Worm (Caenorhabditis elegans): Measurements from ENCODE around the gene C12D8.21.

C12D8.21 gene

ce11 chrV:10201913-10202312, 39.1 kb downstream of the C12D8.21 start, which contains the start of gene ZK856.7:
ZK856.7 (plus strand) TSS chrV:10202098.
- no peak for TF ChIP-seq unc-62 (GFP tag; optimal IDR thresholded peaks at IDR 0.05)

ce11 chrV:10198386-10198785, 42.6 kb downstream of the C12D8.21 start, which contains the start of gene ZK856.6:
ZK856.6 (plus strand) TSS chrV:10198686.
- no peak for TF ChIP-seq unc-62 (GFP tag; optimal IDR thresholded peaks at IDR 0.05)

ce11 chrV:10191242-10191641, 49.7 kb downstream of the C12D8.21 start:
- TF ChIP-seq unc-62 (GFP tag; optimal IDR thresholded peaks at IDR 0.05) = no peak

All from whole organism, dauer.